Fruit fly (Drosophila melanogaster) whole organism, pupa: ENCODE data around the gene Top3alpha.

Source experiments
- CG14655 ChIP-seq: fragments of 200-800 bp; sonication (Bioruptor generic); optimal IDR thresholded peaks from 3 replicates; lab custom pipeline; 2017; ENCODE audit warnings: mild to moderate bottlenecking, missing biosample characterization, missing genetic modification reagents, missing genetic modification characterization
- CG34367 ChIP-seq: fragments of 200-800 bp; sonication (Bioruptor generic); optimal IDR thresholded peaks from 2 replicates; lab custom pipeline; 2018; ENCODE audit warnings: missing biosample characterization, mild to moderate bottlenecking, missing genetic modification characterization
- CG4496 ChIP-seq: fragments of 200-800 bp; sonication (Bioruptor generic); IDR thresholded peaks from 3 replicates; pipeline ENCODE4 v1.3.6; 2022; ENCODE audit warnings: missing biosample characterization, missing genetic modification characterization
- CG8159 ChIP-seq: fragments of 200-800 bp; sonication (Bioruptor generic); optimal IDR thresholded peaks from 3 replicates; lab custom pipeline; 2018; ENCODE audit warnings: missing biosample characterization, mild to moderate bottlenecking, missing genetic modification characterization, moderate library complexity
- CG9948 ChIP-seq: fragments of 200-800 bp; sonication (Bioruptor generic); optimal IDR thresholded peaks from 2 replicates; lab custom pipeline; 2018; ENCODE audit warnings: missing biosample characterization, mild to moderate bottlenecking, missing genetic modification characterization, moderate library complexity
- EcR ChIP-seq: fragments of 200-800 bp; sonication (Bioruptor generic); optimal IDR thresholded peaks from 3 replicates; lab custom pipeline; 2019; ENCODE audit warnings: missing biosample characterization, missing genetic modification characterization, mild to moderate bottlenecking, moderate library complexity, missing genetic modification reagents
- Ets98B ChIP-seq: fragments of 200-800 bp; sonication (Bioruptor generic); IDR thresholded peaks from 2 replicates; pipeline ENCODE4 v1.3.6; 2022; ENCODE audit warnings: missing biosample characterization, missing genetic modification characterization
- Pif1A ChIP-seq: fragments of 200-800 bp; sonication (Bioruptor generic); optimal IDR thresholded peaks from 3 replicates; lab custom pipeline; 2016; ENCODE audit warnings: missing biosample characterization, missing genetic modification characterization
- Snoo ChIP-seq: fragments of 200-800 bp; sonication (Bioruptor generic); optimal IDR thresholded peaks from 3 replicates; lab custom pipeline; 2017; ENCODE audit warnings: missing biosample characterization, mild to moderate bottlenecking, missing genetic modification characterization, inconsistent platforms
- fd96Ca ChIP-seq: fragments of 200-800 bp; sonication (Bioruptor generic); IDR thresholded peaks from 3 replicates; pipeline ENCODE4 v1.3.6; 2022; ENCODE audit warnings: missing biosample characterization, missing genetic modification characterization
- rn ChIP-seq: fragments of 200-800 bp; sonication (Bioruptor generic); IDR thresholded peaks from 2 replicates; pipeline ENCODE4 v1.3.6; 2022; ENCODE audit warnings: missing biosample characterization, missing genetic modification characterization

DNA sequence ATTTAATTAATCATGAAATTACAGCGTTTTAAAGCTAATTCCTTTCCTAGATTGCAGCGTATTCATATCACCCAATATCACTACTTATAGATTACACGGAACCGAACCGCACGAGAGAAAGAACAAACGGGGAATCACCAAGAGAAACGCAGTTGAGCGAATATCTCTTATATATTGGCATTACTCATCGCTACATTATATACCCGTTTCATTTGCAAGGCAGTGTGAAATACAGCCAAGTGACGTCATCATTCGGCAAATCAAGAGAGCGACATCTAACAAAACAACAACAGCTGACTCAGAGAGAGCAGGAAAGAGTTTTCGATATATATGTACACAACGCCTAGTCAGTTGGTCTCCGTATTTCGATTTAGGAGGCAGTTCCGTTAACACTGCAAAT, 50.2 kb downstream of the Top3alpha start, which contains the start of gene Tep4:
- no peak for TF ChIP-seq fd96Ca (GFP tag; lab: Robert Waterston, UW)
- no peak for TF ChIP-seq CG8159 (tag; lab: Kevin White, UChicago)
- TF ChIP-seq rn (GFP tag; lab: Robert Waterston, UW): no peak
- no peak for TF ChIP-seq CG34367
- no peak for TF ChIP-seq CG14655 (GFP tag; lab: Kevin White, UChicago)
- no peak for TF ChIP-seq CG9948 (tag; lab: Kevin White, UChicago)
- TF ChIP-seq Snoo (tag; lab: Kevin White, UChicago): no peak
- TF ChIP-seq Pif1A: no peak
- no peak for TF ChIP-seq Ets98B (GFP tag; lab: Robert Waterston, UW)
- TF ChIP-seq EcR (GFP tag; lab: Kevin White, UChicago): peak; percentile 31
- TF ChIP-seq CG4496: no peak
